Worm (Caenorhabditis elegans): ENCODE data around the gene nhr-202.

nhr-202 gene

ce11 chrV:491432-491831 lies 29.0 kb downstream of the nhr-202 start, which contains the start of gene str-196:
str-196 (plus strand) TSS chrV:491732.
- TF ChIP-seq mdl-1 (tag; optimal IDR thresholded peaks at IDR 0.05) (no peak), T20F7.1 (GFP tag; optimal IDR thresholded peaks at IDR 0.05) (no peak), D1046.2 (GFP tag; IDR thresholded peaks at IDR 0.05) (no peak), dmd-6 (GFP tag; IDR thresholded peaks at IDR 0.05) (no peak), nhr-41 (GFP tag; IDR thresholded peaks at IDR 0.05) (no peak), ctbp-1 (GFP tag; IDR thresholded peaks at IDR 0.05) (no peak), dmd-9 (GFP tag; IDR thresholded peaks at IDR 0.05) (no peak), nhr-28 (tag; optimal IDR thresholded peaks at IDR 0.05) (no peak)

ce11 chrV:494284-494683 lies 31.9 kb downstream of the nhr-202 start, which contains the start of gene nhr-131:
nhr-131 (plus strand) TSS chrV:494370.
- peak; percentile 36 for TF ChIP-seq nhr-102 (tag; optimal IDR thresholded peaks at IDR 0.05)
- peak; percentile 36 for TF ChIP-seq mes-2 (tag; optimal IDR thresholded peaks at IDR 0.05; ENCODE audit: poor library complexity, severe bottlenecking)
- TF ChIP-seq ZK546.5 (tag; optimal IDR thresholded peaks at IDR 0.05): no peak
- TF ChIP-seq nhr-237 (tag; optimal IDR thresholded peaks at IDR 0.05): no peak
- TF ChIP-seq spr-1 (tag; optimal IDR thresholded peaks at IDR 0.05): no peak
- TF ChIP-seq hlh-11 (tag; optimal IDR thresholded peaks at IDR 0.05): peak; percentile 51
- TF ChIP-seq dmd-6 (GFP tag; IDR thresholded peaks at IDR 0.05): peak; percentile 77
- peak; percentile 38 for TF ChIP-seq nhr-77 (tag; optimal IDR thresholded peaks at IDR 0.05)
- no peak for TF ChIP-seq nhr-25 (tag; optimal IDR thresholded peaks at IDR 0.05; ENCODE audit: borderline replicate concordance, insufficient read depth)
- TF ChIP-seq aha-1 (tag): peak; percentile 38
- peak; percentile 62 for TF ChIP-seq pqm-1 (tag; optimal IDR thresholded peaks at IDR 0.05)
- TF ChIP-seq skn-1 (tag; optimal IDR thresholded peaks at IDR 0.05): no peak
- no peak for TF ChIP-seq dpl-1 (GFP tag; optimal IDR thresholded peaks at IDR 0.05)
- peak; percentile 87 for TF ChIP-seq nhr-28 (tag; optimal IDR thresholded peaks at IDR 0.05)
- peak; percentile 71 for TF ChIP-seq dve-1 (tag; optimal IDR thresholded peaks at IDR 0.05; ENCODE audit: insufficient read depth)
- TF ChIP-seq ceh-28 (tag; optimal IDR thresholded peaks at IDR 0.05): peak; percentile 48
- TF ChIP-seq egl-43 (GFP tag; IDR thresholded peaks at IDR 0.05): no peak
- TF ChIP-seq saeg-2 (GFP tag; IDR thresholded peaks at IDR 0.05): no peak
- TF ChIP-seq madf-9 (GFP tag; conservative IDR thresholded peaks at IDR 0.05): no peak
- no peak for TF ChIP-seq lir-3 (tag; optimal IDR thresholded peaks at IDR 0.05)
- TF ChIP-seq lin-1 (GFP tag; IDR thresholded peaks at IDR 0.05): peak; percentile 58; the same call in 1 of the 2 replicates
- TF ChIP-seq daf-16 (GFP tag; optimal IDR thresholded peaks at IDR 0.05): no peak
- peak; percentile 82 for TF ChIP-seq daf-16 (tag; optimal IDR thresholded peaks at IDR 0.05)
- TF ChIP-seq vab-7 (GFP tag; IDR thresholded peaks at IDR 0.05): no peak
- TF ChIP-seq aly-2 (tag; optimal IDR thresholded peaks at IDR 0.05): no peak
- no peak for TF ChIP-seq snpc-4 (tag; optimal IDR thresholded peaks at IDR 0.05)
- peak in 1 of 2 experiments; percentile 10 for TF ChIP-seq mdl-1 (tag; optimal IDR thresholded peaks at IDR 0.05)

- TF ChIP-seq zfp-3 (GFP tag; conservative IDR thresholded peaks at IDR 0.05) (no peak), aha-1 (tag) (peak; percentile 22)
These were observed 35.0 kb downstream of the nhr-202 start, which contains the start of gene T01G6.1 for ce11 chrV:497399-497798. T01G6.1 (plus strand) TSS chrV:497699.

- no peak for TF ChIP-seq lsy-2 (tag; optimal IDR thresholded peaks at IDR 0.05)
- peak; percentile 54; the same call in 1 of the 2 replicates for TF ChIP-seq set-16 (GFP tag; IDR thresholded peaks at IDR 0.05)
These were observed 38.1 kb downstream of the nhr-202 start for ce11 chrV:500535-500934.

ce11 chrV:501230-501629 lies 38.8 kb downstream of the nhr-202 start, which contains the start of gene str-256:
str-256 (minus strand) TSS chrV:501330.
- TF ChIP-seq lin-29 (GFP tag; IDR thresholded peaks at IDR 0.05) (no peak), daf-16 (GFP tag; optimal IDR thresholded peaks at IDR 0.05) (no peak), daf-16 (tag; optimal IDR thresholded peaks at IDR 0.05) (no peak), saeg-2 (GFP tag; IDR thresholded peaks at IDR 0.05) (no peak), dpl-1 (GFP tag; optimal IDR thresholded peaks at IDR 0.05) (no peak), ceh-20 (GFP tag; IDR thresholded peaks at IDR 0.05) (no peak), F10B5.3 (tag; optimal IDR thresholded peaks at IDR 0.05) (no peak), nhr-10 (tag; optimal IDR thresholded peaks at IDR 0.05) (no peak), pqm-1 (tag; optimal IDR thresholded peaks at IDR 0.05) (no peak), madf-9 (GFP tag; conservative IDR thresholded peaks at IDR 0.05) (no peak), aha-1 (tag) (no peak), cey-2 (tag; optimal IDR thresholded peaks at IDR 0.05; ENCODE audit: borderline replicate concordance, insufficient read depth) (no peak), Y5F2A.4 (GFP tag; optimal IDR thresholded peaks at IDR 0.05) (no peak), tra-1 (GFP tag; IDR thresholded peaks at IDR 0.05) (no peak), ZK546.5 (tag; optimal IDR thresholded peaks at IDR 0.05) (no peak), T20F7.1 (GFP tag; optimal IDR thresholded peaks at IDR 0.05) (no peak), spr-3 (GFP tag; optimal IDR thresholded peaks at IDR 0.05) (no peak), fkh-10 (GFP tag; optimal IDR thresholded peaks at IDR 0.05) (no peak), lin-1 (GFP tag; IDR thresholded peaks at IDR 0.05) (no peak)
